Fruit fly (Drosophila melanogaster): ENCODE data around the gene CG9135.

Gene CG9135

DNA sequence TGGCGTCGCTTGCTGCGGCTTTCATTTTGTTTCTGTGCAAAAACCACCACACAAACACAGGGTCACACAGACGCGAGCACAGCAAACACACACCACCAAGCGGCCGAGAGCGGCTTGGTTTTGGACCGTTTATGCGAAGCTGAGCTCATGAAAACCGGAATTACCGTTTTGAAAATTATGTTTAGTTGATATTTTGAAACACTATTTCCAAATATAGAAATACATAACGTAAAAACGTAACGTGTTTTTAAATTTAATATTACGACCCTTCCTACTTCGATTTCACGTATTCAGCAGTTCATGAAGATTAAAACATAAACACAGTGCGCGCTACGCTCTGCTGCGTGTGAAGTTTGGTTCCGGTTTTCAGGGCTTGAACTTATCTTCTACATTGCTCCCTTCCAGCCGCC lies 617 bp downstream of the CG9135 start (continued):
- TF ChIP-seq CG34422 (GFP tag; IDR thresholded peaks at IDR 0.05) (peak; percentile 92), MTF-1 (GFP tag; optimal IDR thresholded peaks at IDR 0.05; ENCODE audit: borderline replicate concordance) (peak; percentile 91), CG18011 (GFP tag; optimal IDR thresholded peaks at IDR 0.05) (peak; percentile 86), Bdp1 (GFP tag; optimal IDR thresholded peaks at IDR 0.05) (peak; percentile 85), odd (GFP tag; optimal IDR thresholded peaks at IDR 0.05) (peak; percentile 97), dpn (GFP tag; optimal IDR thresholded peaks at IDR 0.05) (peak; percentile 94), CG6813 (GFP tag; optimal IDR thresholded peaks at IDR 0.05) (peak; percentile 98), dm (GFP tag; optimal IDR thresholded peaks at IDR 0.05) (peak; percentile 85), CG30403 (GFP tag; optimal IDR thresholded peaks at IDR 0.05) (peak; percentile 96), CG9437 (GFP tag; optimal IDR thresholded peaks at IDR 0.05) (peak; percentile 90), sim (GFP tag; IDR thresholded peaks at IDR 0.05) (peak; percentile 91), CG6791 (GFP tag; IDR thresholded peaks at IDR 0.05; ENCODE audit: partially characterized antibody) (0 out of 3 replicates have a peak, but pooled peaks have one; percentile 12), lab (GFP tag; optimal IDR thresholded peaks at IDR 0.05) (peak; percentile 98), Nf-YA (GFP tag; IDR thresholded peaks at IDR 0.05) (peak; percentile 90), CG13287 (GFP tag; IDR thresholded peaks at IDR 0.05; ENCODE audit: partially characterized antibody) (no peak), croc (GFP tag; conservative IDR thresholded peaks at IDR 0.05) (peak; percentile 82), gfzf (GFP tag; optimal IDR thresholded peaks at IDR 0.05) (no peak), Gsc (GFP tag; IDR thresholded peaks at IDR 0.05) (no peak; the same call in 1 of the 2 replicates), bowl (GFP tag; IDR thresholded peaks at IDR 0.05) (peak; percentile 90), Hr51 (GFP tag; optimal IDR thresholded peaks at IDR 0.05) (peak; percentile 90 to 98), Usf (GFP tag; optimal IDR thresholded peaks at IDR 0.05) (peak; percentile 75), ttk (GFP tag; IDR thresholded peaks at IDR 0.05) (peak; percentile 92), Mrtf (GFP tag; IDR thresholded peaks at IDR 0.05) (peak; percentile 94), CG13424 (tag; optimal IDR thresholded peaks at IDR 0.05) (peak; percentile 98), lmd (GFP tag; IDR thresholded peaks at IDR 0.05) (peak; percentile 92), CG7271 (tag; optimal IDR thresholded peaks at IDR 0.05) (peak; percentile 88), fd102C (GFP tag; optimal IDR thresholded peaks at IDR 0.05) (peak; percentile 64), Doc3 (GFP tag; IDR thresholded peaks at IDR 0.05; ENCODE audit: partially characterized antibody) (no peak), HmgZ (tag; optimal IDR thresholded peaks at IDR 0.05) (peak; percentile 98), CG3407 (GFP tag; optimal IDR thresholded peaks at IDR 0.05) (peak; percentile 92), maf-S (GFP tag; optimal IDR thresholded peaks at IDR 0.05) (peak; percentile 91), CG9727 (GFP tag; optimal IDR thresholded peaks at IDR 0.05) (peak; percentile 98), CG15073 (GFP tag; optimal IDR thresholded peaks at IDR 0.05) (peak; percentile 47), eve (GFP tag; optimal IDR thresholded peaks at IDR 0.05) (no peak), Abd-B (GFP tag; optimal IDR thresholded peaks at IDR 0.05) (peak; percentile 73), amos (GFP tag; IDR thresholded peaks at IDR 0.05; ENCODE audit: partially characterized antibody) (no peak), knrl (GFP tag; IDR thresholded peaks at IDR 0.05; ENCODE audit: partially characterized antibody) (no peak), vvl (GFP tag; IDR thresholded peaks at IDR 0.05) (peak; percentile 99), CG10462 (GFP tag; optimal IDR thresholded peaks at IDR 0.05) (peak; percentile 80), unpg (GFP tag; optimal IDR thresholded peaks at IDR 0.05) (peak; percentile 98), tin (GFP tag; optimal IDR thresholded peaks at IDR 0.05) (peak; percentile 93), Myb (GFP tag; optimal IDR thresholded peaks at IDR 0.05) (peak; percentile 78), fd64A (GFP tag; optimal IDR thresholded peaks at IDR 0.05) (peak; percentile 96), nom (GFP tag; optimal IDR thresholded peaks at IDR 0.05) (peak; percentile 93), CG17359 (tag; optimal IDR thresholded peaks at IDR 0.05) (peak; percentile 97), Asciz (GFP tag; optimal IDR thresholded peaks at IDR 0.05) (peak; percentile 95), CG4707 (GFP tag; optimal IDR thresholded peaks at IDR 0.05) (peak; percentile 89), CG17568 (GFP tag; optimal IDR thresholded peaks at IDR 0.05) (no peak), CG10543 (GFP tag; optimal IDR thresholded peaks at IDR 0.05) (peak; percentile 96)
